Fruit fly (Drosophila melanogaster) whole organism, embryonic: ENCODE data around the gene CG3301.

Experiments used
- CG10209 ChIP-seq: fragments of 200-800 bp; sonication (Bioruptor generic); optimal IDR thresholded peaks from 3 replicates; lab custom pipeline; 2017; ENCODE audit warnings: missing biosample characterization, mild to moderate bottlenecking, missing genetic modification characterization, missing genetic modification reagents
- CG11723 ChIP-seq: fragments of 200-800 bp; sonication (Bioruptor generic); optimal IDR thresholded peaks from 2 replicates; lab custom pipeline; 2017; ENCODE audit warnings: missing biosample characterization, mild to moderate bottlenecking, missing genetic modification characterization
- CG12071 ChIP-seq: fragments of 200-800 bp; sonication (Bioruptor generic); optimal IDR thresholded peaks from 3 replicates; lab custom pipeline; 2018; ENCODE audit warnings: missing biosample characterization, mild to moderate bottlenecking, missing genetic modification characterization
- CG12155 ChIP-seq: fragments of 200-800 bp; sonication (Bioruptor generic); optimal IDR thresholded peaks from 3 replicates; lab custom pipeline; 2016; ENCODE audit warnings: missing biosample characterization, missing genetic modification characterization
- CG12236 ChIP-seq: fragments of 200-800 bp; sonication (Bioruptor generic); optimal IDR thresholded peaks from 2 replicates; lab custom pipeline; 2016; ENCODE audit warnings: missing biosample characterization, missing genetic modification characterization
- CG1233 ChIP-seq: fragments of 200-800 bp; sonication (Bioruptor generic); optimal IDR thresholded peaks from 4 replicates; lab custom pipeline; 2018; ENCODE audit warnings: missing biosample characterization, mild to moderate bottlenecking, missing genetic modification characterization
- CG12391 ChIP-seq: fragments of 200-800 bp; sonication (Bioruptor generic); optimal IDR thresholded peaks from 3 replicates; lab custom pipeline; 2018; ENCODE audit warnings: missing biosample characterization, mild to moderate bottlenecking, missing genetic modification characterization, moderate library complexity
- CG13123 ChIP-seq: fragments of 200-800 bp; sonication (Bioruptor generic); optimal IDR thresholded peaks from 2 replicates; lab custom pipeline; 2016; ENCODE audit warnings: missing biosample characterization, missing genetic modification characterization
- CG18476 ChIP-seq: fragments of 200-800 bp; sonication (Bioruptor generic); optimal IDR thresholded peaks from 2 replicates; lab custom pipeline; 2016; ENCODE audit warnings: missing biosample characterization, mild to moderate bottlenecking, missing genetic modification characterization
- CG2678 ChIP-seq: fragments of 200-800 bp; sonication (Bioruptor generic); optimal IDR thresholded peaks from 3 replicates; lab custom pipeline; 2019; ENCODE audit warnings: missing biosample characterization, mild to moderate bottlenecking, missing genetic modification characterization, moderate library complexity
- CG30431 ChIP-seq: fragments of 200-800 bp; sonication (Bioruptor generic); optimal IDR thresholded peaks from 2 replicates; lab custom pipeline; 2017; ENCODE audit warnings: missing biosample characterization, missing genetic modification characterization
- CG3163 ChIP-seq: fragments of 200-800 bp; sonication (Bioruptor generic); optimal IDR thresholded peaks from 3 replicates; lab custom pipeline; 2016; ENCODE audit warnings: missing biosample characterization, missing genetic modification characterization
- CG32532 ChIP-seq: fragments of 200-800 bp; sonication (Bioruptor generic); IDR thresholded peaks from 2 replicates; pipeline ENCODE4 v1.3.6; 2022; ENCODE audit warnings: missing biosample characterization, missing genetic modification characterization
- CG33213 ChIP-seq: fragments of 200-800 bp; sonication (Bioruptor generic); optimal IDR thresholded peaks from 3 replicates; lab custom pipeline; 2016; ENCODE audit warnings: missing biosample characterization, missing genetic modification characterization
- CG3407 ChIP-seq: fragments of 200-800 bp; sonication (Bioruptor generic); optimal IDR thresholded peaks from 2 replicates; lab custom pipeline; 2018; ENCODE audit warnings: missing biosample characterization, mild to moderate bottlenecking, missing genetic modification characterization
- CG4854 ChIP-seq: fragments of 200-800 bp; sonication (Bioruptor generic); optimal IDR thresholded peaks from 2 replicates; lab custom pipeline; 2016; ENCODE audit warnings: missing biosample characterization, missing genetic modification characterization, inconsistent platforms
- CG6689 ChIP-seq: fragments of 200-800 bp; sonication (Bioruptor generic); IDR thresholded peaks from 2 replicates; pipeline ENCODE4 v1.3.6; 2022; ENCODE audit warnings: missing biosample characterization, missing genetic modification characterization
- CG7271 ChIP-seq: fragments of 200-800 bp; sonication (Bioruptor generic); optimal IDR thresholded peaks from 2 replicates; lab custom pipeline; 2018; ENCODE audit warnings: missing biosample characterization, mild to moderate bottlenecking, missing genetic modification characterization, moderate library complexity
- D ChIP-seq, 2 experiments: fragments of 200-800 bp in 1 of 2; fragments of >200 bp in 1 of 2; sonication (Bioruptor generic) in 1 of 2; optimal IDR thresholded peaks; 2 replicates in 1 of 2; 3 replicates in 1 of 2; lab custom pipeline; 2017; ENCODE audit warnings: mild to moderate bottlenecking in 1 of 2, missing biosample characterization in 1 of 2, missing genetic modification characterization in 1 of 2, missing genetic modification reagents in 1 of 2
- Drgx ChIP-seq: fragments of 200-800 bp; sonication (Bioruptor generic); IDR thresholded peaks from 2 replicates; pipeline ENCODE4 v1.3.6; 2022; ENCODE audit warnings: missing biosample characterization, missing genetic modification characterization
- Elba2 ChIP-seq: fragments of 200-800 bp; sonication (Bioruptor generic); optimal IDR thresholded peaks from 3 replicates; lab custom pipeline; 2016; ENCODE audit warnings: missing biosample characterization, missing genetic modification characterization
- Fer1 ChIP-seq: fragments of 200-800 bp; sonication (Bioruptor generic); optimal IDR thresholded peaks from 2 replicates; lab custom pipeline; 2017; ENCODE audit warnings: missing biosample characterization, mild to moderate bottlenecking, missing genetic modification characterization
- HLH4C ChIP-seq: fragments of 200-800 bp; sonication (Bioruptor generic); IDR thresholded peaks from 3 replicates; pipeline ENCODE4 v1.3.6; 2022; ENCODE audit warnings: missing biosample characterization, missing genetic modification characterization; ENCODE audit not compliant: partially characterized antibody
- Hmr ChIP-seq: fragments of 200-800 bp; sonication (Bioruptor generic); optimal IDR thresholded peaks from 3 replicates; lab custom pipeline; 2017; ENCODE audit warnings: mild to moderate bottlenecking, missing biosample characterization, missing genetic modification reagents, missing genetic modification characterization
- Meics ChIP-seq: fragments of 200-800 bp; sonication (Bioruptor generic); optimal IDR thresholded peaks from 2 replicates; lab custom pipeline; 2017; ENCODE audit warnings: missing biosample characterization, mild to moderate bottlenecking, missing genetic modification characterization
- Mrtf ChIP-seq: fragments of 200-800 bp; sonication (Bioruptor generic); IDR thresholded peaks from 3 replicates; pipeline ENCODE4 v1.3.6; 2022; ENCODE audit warnings: missing biosample characterization, missing genetic modification characterization
- NK7.1 ChIP-seq: fragments of 200-800 bp; sonication (Bioruptor generic); optimal IDR thresholded peaks from 3 replicates; lab custom pipeline; 2016; ENCODE audit warnings: missing biosample characterization, missing genetic modification characterization
- Nf-YA ChIP-seq: fragments of 200-800 bp; sonication (Bioruptor generic); IDR thresholded peaks from 2 replicates; pipeline ENCODE4 v1.3.6; 2022; ENCODE audit warnings: missing biosample characterization, missing genetic modification characterization
- Ravus ChIP-seq: fragments of 200-800 bp; sonication (Bioruptor generic); IDR thresholded peaks from 2 replicates; pipeline ENCODE4 v1.3.6; 2022; ENCODE audit warnings: missing biosample characterization, missing genetic modification characterization
- Sry-δ ChIP-seq: fragments of 200-800 bp; sonication (Bioruptor generic); optimal IDR thresholded peaks from 2 replicates; lab custom pipeline; 2016; ENCODE audit warnings: missing biosample characterization, missing genetic modification characterization
- TFAM ChIP-seq: fragments of 200-800 bp; sonication (Bioruptor generic); optimal IDR thresholded peaks from 2 replicates; lab custom pipeline; 2017; ENCODE audit warnings: missing biosample characterization, missing genetic modification characterization, inconsistent platforms
- Vsx1 ChIP-seq: fragments of 200-800 bp; sonication (Bioruptor generic); optimal IDR thresholded peaks from 2 replicates; lab custom pipeline; 2017; ENCODE audit warnings: missing biosample characterization, mild to moderate bottlenecking, missing genetic modification characterization, missing genetic modification reagents
- abd-A ChIP-seq: fragments of 200-800 bp; sonication (Bioruptor generic); optimal IDR thresholded peaks from 3 replicates; lab custom pipeline; 2019; ENCODE audit warnings: missing biosample characterization, mild to moderate bottlenecking, missing genetic modification characterization, moderate library complexity
- ase ChIP-seq: fragments of 200-800 bp; sonication (Bioruptor generic); IDR thresholded peaks from 3 replicates; pipeline ENCODE4 v1.3.6; 2022; ENCODE audit warnings: missing biosample characterization, missing genetic modification characterization
- ato ChIP-seq: fragments of 200-800 bp; sonication (Bioruptor generic); IDR thresholded peaks from 2 replicates; pipeline ENCODE4 v1.3.6; 2022; ENCODE audit warnings: missing biosample characterization, missing genetic modification characterization; ENCODE audit not compliant: partially characterized antibody
- crol ChIP-seq: fragments of 200-800 bp; sonication (Bioruptor generic); IDR thresholded peaks from 2 replicates; pipeline ENCODE4 v1.3.6; 2022; ENCODE audit warnings: missing biosample characterization, missing genetic modification characterization
- dimm ChIP-seq: fragments of 200-800 bp; sonication (Bioruptor generic); IDR thresholded peaks from 2 replicates; pipeline ENCODE4 v1.3.6; 2022; ENCODE audit warnings: missing biosample characterization, missing genetic modification characterization
- ems ChIP-seq: fragments of 200-800 bp; sonication (Bioruptor generic); optimal IDR thresholded peaks from 3 replicates; lab custom pipeline; 2016; ENCODE audit warnings: missing biosample characterization, missing genetic modification characterization
- gcm2 ChIP-seq: fragments of 200-800 bp; sonication (Bioruptor generic); optimal IDR thresholded peaks from 2 replicates; lab custom pipeline; 2016; ENCODE audit warnings: missing biosample characterization, missing genetic modification characterization
- gfzf ChIP-seq: fragments of 200-800 bp; sonication (Bioruptor generic); optimal IDR thresholded peaks from 2 replicates; lab custom pipeline; 2016; ENCODE audit warnings: missing biosample characterization, mild to moderate bottlenecking, missing genetic modification characterization, moderate library complexity
- ham ChIP-seq: fragments of 200-800 bp; sonication (Bioruptor generic); IDR thresholded peaks from 2 replicates; pipeline ENCODE4 v1.3.6; 2022; ENCODE audit warnings: missing biosample characterization, missing genetic modification characterization
- insv ChIP-seq, 2 experiments: fragments of 200-800 bp; sonication (Bioruptor generic); optimal IDR thresholded peaks; 3 replicates each; lab custom pipeline; 2016 to 2018; ENCODE audit warnings: missing biosample characterization in 2 of 2, missing genetic modification characterization in 2 of 2
- jigr1 ChIP-seq: fragments of 200-800 bp; sonication (Bioruptor generic); IDR thresholded peaks from 3 replicates; pipeline ENCODE4 v1.3.6; 2022; ENCODE audit warnings: missing biosample characterization, missing genetic modification characterization
- ken ChIP-seq: fragments of 200-800 bp; sonication (Bioruptor generic); IDR thresholded peaks from 3 replicates; pipeline ENCODE4 v1.3.6; 2022; ENCODE audit warnings: missing biosample characterization, missing genetic modification characterization
- maf-S ChIP-seq: fragments of 200-800 bp; sonication (Bioruptor generic); optimal IDR thresholded peaks from 2 replicates; lab custom pipeline; 2016; ENCODE audit warnings: missing biosample characterization, missing genetic modification characterization
- pb ChIP-seq: fragments of 200-800 bp; sonication (Bioruptor generic); optimal IDR thresholded peaks from 3 replicates; lab custom pipeline; 2016; ENCODE audit warnings: missing biosample characterization, missing genetic modification characterization
- pnt ChIP-seq: fragments of 200-800 bp; sonication (Bioruptor generic); optimal IDR thresholded peaks from 3 replicates; lab custom pipeline; 2016; ENCODE audit warnings: missing biosample characterization, missing genetic modification characterization
- scrt ChIP-seq: fragments of 200-800 bp; sonication (Bioruptor generic); optimal IDR thresholded peaks from 2 replicates; lab custom pipeline; 2018; ENCODE audit warnings: missing biosample characterization, mild to moderate bottlenecking, missing genetic modification characterization, moderate library complexity
- sr ChIP-seq: fragments of 200-800 bp; sonication (Bioruptor generic); IDR thresholded peaks from 3 replicates; pipeline ENCODE4 v1.3.6; 2022; ENCODE audit warnings: missing biosample characterization, missing genetic modification characterization
- tin ChIP-seq: fragments of 200-800 bp; sonication (Bioruptor generic); optimal IDR thresholded peaks from 3 replicates; lab custom pipeline; 2016; ENCODE audit warnings: missing biosample characterization, missing genetic modification characterization
- tio ChIP-seq: fragments of 200-800 bp; sonication (Bioruptor generic); optimal IDR thresholded peaks from 2 replicates; lab custom pipeline; 2017; ENCODE audit warnings: missing biosample characterization, missing genetic modification characterization, inconsistent platforms
- wek ChIP-seq: fragments of 200-800 bp; sonication (Bioruptor generic); optimal IDR thresholded peaks from 3 replicates; lab custom pipeline; 2018; ENCODE audit warnings: missing biosample characterization, mild to moderate bottlenecking, missing genetic modification characterization, moderate library complexity

Gene CG3301

DNA sequence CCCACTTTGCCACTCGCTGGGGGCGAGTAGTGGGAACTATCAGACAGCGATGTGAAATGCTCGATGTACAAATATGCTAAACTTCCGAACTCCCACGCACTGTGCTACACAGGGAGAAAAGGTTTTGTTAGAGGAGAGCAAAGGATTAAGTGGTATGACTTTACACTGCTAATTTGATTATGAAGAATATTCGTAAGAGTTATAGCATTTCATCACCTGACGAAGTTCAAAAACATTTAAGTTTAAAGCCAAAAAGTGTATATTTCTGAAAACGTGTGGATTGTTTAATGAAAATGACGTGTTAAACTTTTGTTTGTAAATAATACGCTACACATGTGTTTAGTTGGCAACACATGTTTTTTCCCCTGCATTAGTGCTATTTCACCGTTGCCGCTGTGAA lies 12.4 kb upstream of the CG3301 start (continued):
- TF ChIP-seq TFAM (no peak), gfzf (GFP tag; lab: Kevin White, UChicago) (no peak), Ravus (GFP tag; lab: Robert Waterston, UW) (no peak), CG11723 (GFP tag; lab: Kevin White, UChicago) (no peak), CG7271 (tag; lab: Kevin White, UChicago) (no peak), CG32532 (GFP tag; lab: Robert Waterston, UW) (no peak), tio (GFP tag; lab: Kevin White, UChicago) (no peak), crol (GFP tag; lab: Robert Waterston, UW) (no peak), dimm (no peak), ems (GFP tag; lab: Kevin White, UChicago) (no peak), CG6689 (peak; percentile 40; the same call in 1 of the 2 replicates), gcm2 (GFP tag; lab: Kevin White, UChicago) (no peak), ken (GFP tag; lab: Robert Waterston, UW) (no peak), sr (GFP tag; lab: Robert Waterston, UW) (no peak), CG12391 (peak; percentile 1), Mrtf (no peak), CG3163 (GFP tag; lab: Kevin White, UChicago) (no peak), ase (GFP tag; lab: Robert Waterston, UW) (no peak), ham (GFP tag; lab: Robert Waterston, UW) (no peak), Elba2 (no peak), insv (GFP tag; optimal IDR thresholded peaks at IDR 0.05; lab: Kevin White, UChicago) (no peak), CG13123 (GFP tag; lab: Kevin White, UChicago) (no peak), Fer1 (GFP tag; lab: Kevin White, UChicago) (no peak), Meics (GFP tag; lab: Kevin White, UChicago) (peak; percentile 20), CG3407 (GFP tag; lab: Kevin White, UChicago) (no peak), pb (GFP tag; lab: Kevin White, UChicago) (no peak), CG4854 (GFP tag; lab: Kevin White, UChicago) (no peak), CG12071 (peak; percentile 6), NK7.1 (GFP tag; lab: Kevin White, UChicago) (no peak), wek (GFP tag; lab: Kevin White, UChicago) (no peak), CG2678 (tag; lab: Kevin White, UChicago) (peak; percentile 46), Vsx1 (GFP tag; lab: Kevin White, UChicago) (no peak), ato (GFP tag; lab: Robert Waterston, UW) (no peak), maf-S (GFP tag; lab: Kevin White, UChicago) (no peak), Sry-δ (no peak), scrt (GFP tag; lab: Kevin White, UChicago) (no peak), tin (GFP tag; lab: Kevin White, UChicago) (no peak), HLH4C (GFP tag; lab: Robert Waterston, UW) (no peak), CG1233 (GFP tag; lab: Kevin White, UChicago) (no peak), abd-A (no peak), CG18476 (GFP tag; lab: Kevin White, UChicago) (no peak), jigr1 (GFP tag; lab: Robert Waterston, UW) (no peak), Drgx (GFP tag; lab: Robert Waterston, UW) (no peak), CG33213 (GFP tag; lab: Kevin White, UChicago) (no peak), CG12155 (GFP tag; lab: Kevin White, UChicago) (no peak), CG10209 (GFP tag; lab: Kevin White, UChicago) (no peak), CG30431 (GFP tag; lab: Kevin White, UChicago) (no peak), D (optimal IDR thresholded peaks at IDR 0.05; lab: Kevin White, UChicago) (no peak), D (GFP tag; optimal IDR thresholded peaks at IDR 0.05; lab: Kevin White, UChicago) (no peak), CG12236 (GFP tag; lab: Kevin White, UChicago) (no peak), Hmr (GFP tag; lab: Kevin White, UChicago) (peak; percentile 13), pnt (GFP tag; lab: Kevin White, UChicago) (peak; percentile 13), Nf-YA (GFP tag; lab: Robert Waterston, UW) (no peak)
